Fruit fly (Drosophila melanogaster): Measurements from ENCODE around the gene Cat.

- TF ChIP-seq Met (GFP tag; optimal IDR thresholded peaks at IDR 0.05) (no peak), spab (GFP tag; optimal IDR thresholded peaks at IDR 0.05) (no peak), CG6808 (GFP tag; optimal IDR thresholded peaks at IDR 0.05) (no peak), vri (GFP tag; optimal IDR thresholded peaks at IDR 0.05) (no peak), CG31627 (GFP tag; optimal IDR thresholded peaks at IDR 0.05) (no peak), CG8319 (GFP tag; optimal IDR thresholded peaks at IDR 0.05) (no peak), Sox15 (GFP tag; optimal IDR thresholded peaks at IDR 0.05) (no peak), CG10669 (GFP tag; optimal IDR thresholded peaks at IDR 0.05) (no peak), CG16779 (tag; optimal IDR thresholded peaks at IDR 0.05) (no peak)
These were observed 38.1 kb downstream of the Cat start for dm6 chr3L:18860467-18860866.
